Fruit fly (Drosophila melanogaster) whole organism, adult: ENCODE measurements around the gene CG14564.

Source experiments
- CG12768 ChIP-seq: fragments of 200-800 bp; sonication (Bioruptor generic); optimal IDR thresholded peaks from 2 replicates; lab custom pipeline; 2017; ENCODE audit warnings: missing biosample characterization, missing genetic modification characterization, mild to moderate bottlenecking, moderate library complexity, missing genetic modification reagents
- CG14711 ChIP-seq: fragments of 200-800 bp; sonication (Bioruptor generic); optimal IDR thresholded peaks from 2 replicates; lab custom pipeline; 2018; ENCODE audit warnings: missing biosample characterization, mild to moderate bottlenecking, missing genetic modification characterization, moderate library complexity
- CG33017 ChIP-seq: fragments of 200-800 bp; sonication (Bioruptor generic); optimal IDR thresholded peaks from 2 replicates; lab custom pipeline; 2018; ENCODE audit warnings: missing biosample characterization, mild to moderate bottlenecking, missing genetic modification characterization, moderate library complexity
- CG5204 ChIP-seq: fragments of 200-800 bp; sonication (Bioruptor generic); optimal IDR thresholded peaks from 2 replicates; lab custom pipeline; 2016; ENCODE audit warnings: missing biosample characterization, missing genetic modification characterization
- CG7045 ChIP-seq: fragments of 200-800 bp; sonication (Bioruptor generic); optimal IDR thresholded peaks from 2 replicates; lab custom pipeline; 2017; ENCODE audit warnings: missing biosample characterization, mild to moderate bottlenecking, missing genetic modification characterization
- CG7101 ChIP-seq: fragments of 200-800 bp; sonication (Bioruptor generic); optimal IDR thresholded peaks from 2 replicates; lab custom pipeline; 2018; ENCODE audit warnings: missing biosample characterization, mild to moderate bottlenecking, missing genetic modification characterization, moderate library complexity
- bab1 ChIP-seq: fragments of 200-800 bp; sonication (Bioruptor generic); optimal IDR thresholded peaks from 3 replicates; lab custom pipeline; 2019; ENCODE audit warnings: missing biosample characterization, mild to moderate bottlenecking, missing genetic modification characterization, moderate library complexity
- cic ChIP-seq: fragments of 200-800 bp; sonication (Bioruptor generic); optimal IDR thresholded peaks from 2 replicates; lab custom pipeline; 2017; ENCODE audit warnings: missing biosample characterization, mild to moderate bottlenecking, missing genetic modification characterization, moderate library complexity
- cnc ChIP-seq, 2 experiments: fragments of >200 bp; optimal IDR thresholded peaks; 2 replicates each; lab custom pipeline; 2017
- pad ChIP-seq: fragments of 200-800 bp; sonication (Bioruptor generic); optimal IDR thresholded peaks from 3 replicates; lab custom pipeline; 2017; ENCODE audit warnings: missing biosample characterization, missing genetic modification characterization, mild to moderate bottlenecking, moderate library complexity, missing genetic modification reagents

dm6 chr3L:21738175-21739016 is 18.6 kb upstream of the CG14564 start, which contains the start of gene CG14567:
- TF ChIP-seq CG33017 (tag; lab: Kevin White, UChicago) (peak; percentile 28), CG5204 (GFP tag; lab: Kevin White, UChicago) (no peak), bab1 (GFP tag; lab: Kevin White, UChicago) (no peak), cic (GFP tag; lab: Kevin White, UChicago) (no peak), CG7045 (GFP tag; lab: Kevin White, UChicago) (no peak), CG14711 (tag; lab: Kevin White, UChicago) (no peak), CG12768 (GFP tag; lab: Kevin White, UChicago) (no peak), cnc (optimal IDR thresholded peaks at IDR 0.05; lab: Kevin White, UChicago) (no peak), pad (no peak), CG7101 (tag; lab: Kevin White, UChicago) (peak; percentile 5)
